Worm (Caenorhabditis elegans): ENCODE measurements around the gene F58G1.7.
A peak's percentile ranks its signal among the peaks of the same experiment; 100 is the strongest.

Gene F58G1.7

ce11 chrII:12948158-12948557 lies at the start of gene F58G1.7:
F58G1.7 (minus strand) TSS chrII:12948258.
- no peak for TF ChIP-seq ZK546.5 (tag; optimal IDR thresholded peaks at IDR 0.05)
- TF ChIP-seq duxl-1 (tag; optimal IDR thresholded peaks at IDR 0.05; ENCODE audit: poor library complexity), result no peak
- TF ChIP-seq unc-130 (GFP tag; optimal IDR thresholded peaks at IDR 0.05), result no peak
- no peak for TF ChIP-seq nhr-48 (tag; optimal IDR thresholded peaks at IDR 0.05)
- TF ChIP-seq nhr-111 (GFP tag; optimal IDR thresholded peaks at IDR 0.05), result no peak
- no peak for TF ChIP-seq php-3 (GFP tag; IDR thresholded peaks at IDR 0.05)
- TF ChIP-seq snpc-1.2 (GFP tag; IDR thresholded peaks at IDR 0.05), result no peak
- TF ChIP-seq fkh-10 (GFP tag; optimal IDR thresholded peaks at IDR 0.05), result no peak
- TF ChIP-seq pha-4 (GFP tag; IDR thresholded peaks at IDR 0.05), result no peak
- no peak for TF ChIP-seq pha-4 (tag; optimal IDR thresholded peaks at IDR 0.05)
- TF ChIP-seq dpl-1 (GFP tag; optimal IDR thresholded peaks at IDR 0.05), result no peak

ce11 chrII:12997413-12997812 lies 49.4 kb upstream of the F58G1.7 start, which contains the start of gene Y38F1A.7:
Y38F1A.7 (minus strand) TSS chrII:12997804.
- no peak for TF ChIP-seq dmd-9 (GFP tag; IDR thresholded peaks at IDR 0.05)
- TF ChIP-seq unc-62 (GFP tag; optimal IDR thresholded peaks at IDR 0.05 in 1 of 2), result peak in 1 of 2 experiments; percentile 92
- TF ChIP-seq unc-62 (tag; optimal IDR thresholded peaks at IDR 0.05), result no peak

ce11 chrII:12996249-12996648 lies 48.2 kb upstream of the F58G1.7 start, which contains the start of gene hphd-1:
hphd-1 (minus strand) TSS chrII:12996571.
- peak; percentile 48 for TF ChIP-seq nhr-102 (tag; optimal IDR thresholded peaks at IDR 0.05)
- peak; percentile 13; the same call in 1 of the 2 replicates for TF ChIP-seq T26A8.4 (GFP tag; IDR thresholded peaks at IDR 0.05)
- peak in 1 of 2 experiments; percentile 71 for TF ChIP-seq lsy-2 (tag; optimal IDR thresholded peaks at IDR 0.05)
- TF ChIP-seq mes-2 (tag; optimal IDR thresholded peaks at IDR 0.05; ENCODE audit: poor library complexity, severe bottlenecking), result peak; percentile 62
- TF ChIP-seq pha-4 (GFP tag; IDR thresholded peaks at IDR 0.05), result no peak
- peak; percentile 56 for TF ChIP-seq pha-4 (tag; optimal IDR thresholded peaks at IDR 0.05)
- TF ChIP-seq lin-1 (GFP tag; IDR thresholded peaks at IDR 0.05), result peak; percentile 46; the same call in 1 of the 2 replicates
- TF ChIP-seq lir-3 (tag; optimal IDR thresholded peaks at IDR 0.05), result no peak
- TF ChIP-seq nhr-28 (tag; optimal IDR thresholded peaks at IDR 0.05), result peak; percentile 83
- peak; percentile 78 for TF ChIP-seq hlh-11 (tag; optimal IDR thresholded peaks at IDR 0.05)
- TF ChIP-seq nhr-77 (tag; optimal IDR thresholded peaks at IDR 0.05), result peak; percentile 59
- TF ChIP-seq php-3 (GFP tag; IDR thresholded peaks at IDR 0.05), result peak; percentile 89
- TF ChIP-seq jun-1 (tag; optimal IDR thresholded peaks at IDR 0.05), result no peak
- peak; percentile 61 for TF ChIP-seq duxl-1 (tag; optimal IDR thresholded peaks at IDR 0.05; ENCODE audit: poor library complexity)
- peak; percentile 70 for TF ChIP-seq mep-1 (tag; optimal IDR thresholded peaks at IDR 0.05)
- no peak for TF ChIP-seq zfp-2 (tag; optimal IDR thresholded peaks at IDR 0.05)
- TF ChIP-seq mxl-3 (GFP tag; optimal IDR thresholded peaks at IDR 0.05), result peak; percentile 82
- TF ChIP-seq dmd-6 (GFP tag; IDR thresholded peaks at IDR 0.05), result peak; percentile 80
- no peak for TF ChIP-seq unc-39 (tag; optimal IDR thresholded peaks at IDR 0.05)
- TF ChIP-seq dve-1 (tag; optimal IDR thresholded peaks at IDR 0.05; ENCODE audit: insufficient read depth), result peak; percentile 94
- peak; percentile 35; the same call in 1 of the 2 replicates for TF ChIP-seq tra-1 (GFP tag; IDR thresholded peaks at IDR 0.05)
- peak; percentile 35 for TF ChIP-seq dpl-1 (GFP tag; optimal IDR thresholded peaks at IDR 0.05)
- no peak for TF ChIP-seq ceh-20 (GFP tag; IDR thresholded peaks at IDR 0.05)
- peak; percentile 93 for TF ChIP-seq hlh-30 (tag; optimal IDR thresholded peaks at IDR 0.05; ENCODE audit: insufficient read depth)
- peak; percentile 37 for TF ChIP-seq nhr-48 (tag; optimal IDR thresholded peaks at IDR 0.05)
- no peak for TF ChIP-seq attf-4 (tag; optimal IDR thresholded peaks at IDR 0.05)
- no peak for TF ChIP-seq daf-19 (GFP tag; conservative IDR thresholded peaks at IDR 0.05)
- peak; percentile 83 for TF ChIP-seq nhr-10 (tag; optimal IDR thresholded peaks at IDR 0.05)
- TF ChIP-seq hif-1 (tag; optimal IDR thresholded peaks at IDR 0.05), result peak in 1 of 2 experiments; percentile 68
- peak; percentile 35 to 95 for TF ChIP-seq mdl-1 (tag; optimal IDR thresholded peaks at IDR 0.05)
- peak in 1 of 2 experiments; percentile 32 for TF ChIP-seq daf-16 (GFP tag; optimal IDR thresholded peaks at IDR 0.05)
- peak; percentile 97 for TF ChIP-seq daf-16 (tag; optimal IDR thresholded peaks at IDR 0.05)
- peak; percentile 28 for TF ChIP-seq aha-1 (tag)

Measured in whole organism, L4 larva.